Worm (Caenorhabditis elegans): Measurements from ENCODE around the gene vps-33.2.

DNA sequence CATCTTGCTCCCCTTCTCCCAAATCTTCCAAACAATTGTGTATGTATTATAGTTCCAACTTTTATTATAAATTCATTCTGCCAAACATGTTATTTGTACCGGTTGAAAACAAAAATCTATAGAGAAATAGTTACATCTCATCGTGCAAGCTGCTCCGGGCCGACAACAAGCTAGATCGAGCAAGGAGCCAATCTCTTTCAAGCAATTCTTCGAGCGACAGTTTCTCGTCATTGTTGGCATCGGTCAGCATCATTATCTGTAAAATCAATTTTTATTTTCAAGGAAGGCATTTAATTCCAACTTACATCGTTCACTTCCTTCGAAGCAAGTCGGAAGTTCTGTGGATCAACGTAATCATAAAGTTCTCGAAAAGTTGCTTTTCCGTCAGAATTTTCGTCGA lies 10.0 kb upstream of the vps-33.2 start:
- TF ChIP-seq nhr-10 (tag; optimal IDR thresholded peaks at IDR 0.05) (no peak), mdl-1 (tag; optimal IDR thresholded peaks at IDR 0.05) (no peak), ztf-11 (tag; optimal IDR thresholded peaks at IDR 0.05) (no peak), unc-39 (tag; optimal IDR thresholded peaks at IDR 0.05) (no peak), nhr-25 (tag; optimal IDR thresholded peaks at IDR 0.05) (no peak), nhr-77 (tag; optimal IDR thresholded peaks at IDR 0.05) (no peak), ama-1 (optimal IDR thresholded peaks at IDR 0.05) (no peak), egl-27 (tag; optimal IDR thresholded peaks at IDR 0.05) (no peak)

Measured in whole organism, L2 larva.